Fruit fly (Drosophila melanogaster) whole organism, prepupa: ENCODE results near the gene Notum.

ENCODE experiments used
- CG10631 ChIP-seq: fragments of 200-800 bp; sonication (Bioruptor generic); optimal IDR thresholded peaks from 2 replicates; lab custom pipeline; 2016; ENCODE audit warnings: missing biosample characterization, missing genetic modification characterization
- CG11294 ChIP-seq: fragments of 200-800 bp; sonication (Bioruptor generic); IDR thresholded peaks from 2 replicates; pipeline ENCODE4 v1.3.6; 2022; ENCODE audit warnings: missing biosample characterization, missing genetic modification characterization
- CG11762 ChIP-seq: fragments of 200-800 bp; sonication (Bioruptor generic); optimal IDR thresholded peaks from 3 replicates; lab custom pipeline; 2016; ENCODE audit warnings: missing biosample characterization, missing genetic modification characterization; ENCODE audit not compliant: insufficient read depth
- CG15336 ChIP-seq: fragments of 200-800 bp; sonication (Bioruptor generic); IDR thresholded peaks from 2 replicates; pipeline ENCODE4 v1.3.6; 2022; ENCODE audit warnings: missing biosample characterization, missing genetic modification characterization
- CG31627 ChIP-seq: fragments of 200-800 bp; sonication (Bioruptor generic); optimal IDR thresholded peaks from 3 replicates; lab custom pipeline; 2016; ENCODE audit warnings: missing biosample characterization, missing genetic modification characterization
- CG32006 ChIP-seq: fragments of 200-800 bp; sonication (Bioruptor generic); optimal IDR thresholded peaks from 3 replicates; lab custom pipeline; 2017; ENCODE audit warnings: missing biosample characterization, mild to moderate bottlenecking, missing genetic modification characterization
- CG3919 ChIP-seq: fragments of 200-800 bp; sonication (Bioruptor generic); optimal IDR thresholded peaks from 3 replicates; lab custom pipeline; 2016; ENCODE audit warnings: missing biosample characterization, missing genetic modification characterization
- CG4318 ChIP-seq: fragments of 200-800 bp; sonication (Bioruptor generic); optimal IDR thresholded peaks from 3 replicates; lab custom pipeline; 2017; ENCODE audit warnings: missing biosample characterization, mild to moderate bottlenecking, missing genetic modification characterization
- CG6163 ChIP-seq: fragments of 200-800 bp; sonication (Bioruptor generic); IDR thresholded peaks from 3 replicates; pipeline ENCODE4 v1.3.6; 2022; ENCODE audit warnings: missing biosample characterization, missing genetic modification characterization
- CG6276 ChIP-seq: fragments of 200-800 bp; sonication (Bioruptor generic); optimal IDR thresholded peaks from 2 replicates; lab custom pipeline; 2017; ENCODE audit warnings: missing biosample characterization, mild to moderate bottlenecking, missing genetic modification characterization
- CG6792 ChIP-seq: fragments of 200-800 bp; sonication (Bioruptor generic); optimal IDR thresholded peaks from 3 replicates; lab custom pipeline; 2016; ENCODE audit warnings: missing biosample characterization, missing genetic modification characterization
- CG6808 ChIP-seq: fragments of 200-800 bp; sonication (Bioruptor generic); optimal IDR thresholded peaks from 3 replicates; lab custom pipeline; 2017; ENCODE audit warnings: missing biosample characterization, missing genetic modification characterization, mild to moderate bottlenecking, moderate library complexity, missing genetic modification reagents
- CG7368 ChIP-seq: fragments of 200-800 bp; sonication (Bioruptor generic); optimal IDR thresholded peaks from 3 replicates; lab custom pipeline; 2016; ENCODE audit warnings: missing biosample characterization, missing genetic modification characterization
- CG8119 ChIP-seq: fragments of 200-800 bp; sonication (Bioruptor generic); IDR thresholded peaks from 3 replicates; pipeline ENCODE4 v1.3.6; 2022; ENCODE audit warnings: missing biosample characterization, missing genetic modification characterization
- CG8632 ChIP-seq: fragments of 200-800 bp; sonication (Bioruptor generic); optimal IDR thresholded peaks from 3 replicates; lab custom pipeline; 2016; ENCODE audit warnings: missing biosample characterization, missing genetic modification characterization
- CG9139 ChIP-seq: fragments of 200-800 bp; sonication (Bioruptor generic); optimal IDR thresholded peaks from 3 replicates; lab custom pipeline; 2017; ENCODE audit warnings: missing biosample characterization, mild to moderate bottlenecking, missing genetic modification characterization
- Eip75B ChIP-seq: fragments of 200-800 bp; sonication (Bioruptor generic); optimal IDR thresholded peaks from 3 replicates; lab custom pipeline; 2016; ENCODE audit warnings: missing biosample characterization, missing genetic modification characterization
- Eip78C ChIP-seq: fragments of 200-800 bp; sonication (Bioruptor generic); peaks from one replicate; lab custom pipeline; 2016; ENCODE audit warnings: missing biosample characterization, missing genetic modification characterization
- Ets21C ChIP-seq: fragments of 200-800 bp; sonication (Bioruptor generic); optimal IDR thresholded peaks from 3 replicates; lab custom pipeline; 2016; ENCODE audit warnings: missing biosample characterization, missing genetic modification characterization
- Ets96B ChIP-seq: fragments of 200-800 bp; optimal IDR thresholded peaks from 2 replicates; lab custom pipeline; 2019; ENCODE audit warnings: missing biosample characterization, mild to moderate bottlenecking, missing genetic modification characterization, moderate library complexity
- Gug ChIP-seq: fragments of 200-800 bp; sonication (Bioruptor generic); IDR thresholded peaks from 2 replicates; pipeline ENCODE4 v1.3.6; 2022; ENCODE audit warnings: missing biosample characterization, missing genetic modification characterization
- Hr38 ChIP-seq: sonication (Bioruptor generic); optimal IDR thresholded peaks from 2 replicates; lab custom pipeline; 2016; ENCODE audit warnings: missing biosample characterization, missing genetic modification characterization
- Hr39 ChIP-seq: fragments of 200-800 bp; sonication (Bioruptor generic); optimal IDR thresholded peaks from 2 replicates; lab custom pipeline; 2016; ENCODE audit warnings: missing biosample characterization, missing genetic modification characterization
- Lpt ChIP-seq: fragments of 200-800 bp; sonication (Bioruptor generic); optimal IDR thresholded peaks from 3 replicates; lab custom pipeline; 2016; ENCODE audit warnings: missing biosample characterization, missing genetic modification characterization
- Met ChIP-seq: fragments of 200-800 bp; sonication (Bioruptor generic); optimal IDR thresholded peaks from 3 replicates; lab custom pipeline; 2016; ENCODE audit warnings: missing biosample characterization, missing genetic modification characterization
- OdsH ChIP-seq: fragments of 200-800 bp; sonication (Bioruptor generic); optimal IDR thresholded peaks from 3 replicates; lab custom pipeline; 2016; ENCODE audit warnings: missing biosample characterization, missing genetic modification characterization
- Sox102F ChIP-seq: fragments of 200-800 bp; sonication (Bioruptor generic); optimal IDR thresholded peaks from 2 replicates; lab custom pipeline; 2016; ENCODE audit warnings: missing biosample characterization, mild to moderate bottlenecking, missing genetic modification characterization
- Sox14 ChIP-seq: fragments of 200-800 bp; sonication (Bioruptor generic); optimal IDR thresholded peaks from 3 replicates; lab custom pipeline; 2016; ENCODE audit warnings: missing biosample characterization, missing genetic modification characterization
- achi ChIP-seq: fragments of 200-800 bp; sonication (Bioruptor generic); optimal IDR thresholded peaks from 3 replicates; lab custom pipeline; 2016; ENCODE audit warnings: missing biosample characterization, missing genetic modification characterization
- acj6 ChIP-seq: fragments of 200-800 bp; sonication (Bioruptor generic); optimal IDR thresholded peaks from 3 replicates; lab custom pipeline; 2016; ENCODE audit warnings: missing biosample characterization, missing genetic modification characterization
- cyc ChIP-seq: fragments of 200-800 bp; sonication (Bioruptor generic); optimal IDR thresholded peaks from 3 replicates; lab custom pipeline; 2016; ENCODE audit warnings: missing biosample characterization, missing genetic modification characterization
- dac ChIP-seq: fragments of 200-800 bp; sonication (Bioruptor generic); optimal IDR thresholded peaks from 2 replicates; lab custom pipeline; 2017; ENCODE audit warnings: missing biosample characterization, mild to moderate bottlenecking, missing genetic modification characterization
- dsx ChIP-seq: fragments of 200-800 bp; optimal IDR thresholded peaks from 3 replicates; lab custom pipeline; 2019; ENCODE audit warnings: missing biosample characterization, mild to moderate bottlenecking, missing genetic modification characterization, moderate library complexity; ENCODE audit not compliant: poor library complexity, severe bottlenecking
- eg ChIP-seq: fragments of 200-800 bp; sonication (Bioruptor generic); IDR thresholded peaks from 3 replicates; pipeline ENCODE4 v1.3.6; 2022; ENCODE audit warnings: missing biosample characterization, missing genetic modification characterization
- fd59A ChIP-seq: fragments of 200-800 bp; sonication (Bioruptor generic); optimal IDR thresholded peaks from 2 replicates; lab custom pipeline; 2017; ENCODE audit warnings: missing biosample characterization, mild to moderate bottlenecking, missing genetic modification characterization, missing genetic modification reagents
- fd85E ChIP-seq: fragments of 200-800 bp; sonication (Bioruptor generic); optimal IDR thresholded peaks from 3 replicates; lab custom pipeline; 2016; ENCODE audit warnings: missing biosample characterization, missing genetic modification characterization
- fkh ChIP-seq: fragments of 200-800 bp; sonication (Bioruptor generic); optimal IDR thresholded peaks from 3 replicates; lab custom pipeline; 2017; ENCODE audit warnings: missing biosample characterization, mild to moderate bottlenecking, missing genetic modification characterization, moderate library complexity
- lz ChIP-seq: fragments of 200-800 bp; sonication (Bioruptor generic); optimal IDR thresholded peaks from 3 replicates; lab custom pipeline; 2016; ENCODE audit warnings: missing biosample characterization, missing genetic modification characterization
- net ChIP-seq: fragments of 200-800 bp; sonication (Bioruptor generic); optimal IDR thresholded peaks from 3 replicates; lab custom pipeline; 2016; ENCODE audit warnings: missing biosample characterization, missing genetic modification characterization
- pdm3 ChIP-seq: fragments of 200-800 bp; sonication (Bioruptor generic); optimal IDR thresholded peaks from 3 replicates; lab custom pipeline; 2016; ENCODE audit warnings: missing biosample characterization, missing genetic modification characterization
- salr ChIP-seq, 2 experiments: fragments of 200-800 bp; sonication (Bioruptor generic); optimal IDR thresholded peaks; 3 replicates each; lab custom pipeline; 2016 to 2018; ENCODE audit warnings: missing biosample characterization in 2 of 2, missing genetic modification characterization in 2 of 2, mild to moderate bottlenecking in 1 of 2
- spab ChIP-seq: fragments of 200-800 bp; sonication (Bioruptor generic); optimal IDR thresholded peaks from 2 replicates; lab custom pipeline; 2017; ENCODE audit warnings: missing biosample characterization, mild to moderate bottlenecking, missing genetic modification characterization, missing genetic modification reagents
- ss ChIP-seq, 2 experiments: fragments of 200-800 bp; sonication (Bioruptor generic); optimal IDR thresholded peaks; 2 replicates in 1 of 2; 3 replicates in 1 of 2; lab custom pipeline; 2017 to 2018; ENCODE audit warnings: mild to moderate bottlenecking in 2 of 2, missing biosample characterization in 2 of 2, missing genetic modification characterization in 2 of 2, moderate library complexity in 1 of 2
- svp ChIP-seq: fragments of 200-800 bp; sonication (Bioruptor generic); peaks from one replicate; lab custom pipeline; 2016; ENCODE audit warnings: missing biosample characterization, missing genetic modification characterization
- vri ChIP-seq: fragments of 200-800 bp; sonication (Bioruptor generic); optimal IDR thresholded peaks from 3 replicates; lab custom pipeline; 2016; ENCODE audit warnings: missing biosample characterization, mild to moderate bottlenecking, missing genetic modification characterization

Notum gene

DNA sequence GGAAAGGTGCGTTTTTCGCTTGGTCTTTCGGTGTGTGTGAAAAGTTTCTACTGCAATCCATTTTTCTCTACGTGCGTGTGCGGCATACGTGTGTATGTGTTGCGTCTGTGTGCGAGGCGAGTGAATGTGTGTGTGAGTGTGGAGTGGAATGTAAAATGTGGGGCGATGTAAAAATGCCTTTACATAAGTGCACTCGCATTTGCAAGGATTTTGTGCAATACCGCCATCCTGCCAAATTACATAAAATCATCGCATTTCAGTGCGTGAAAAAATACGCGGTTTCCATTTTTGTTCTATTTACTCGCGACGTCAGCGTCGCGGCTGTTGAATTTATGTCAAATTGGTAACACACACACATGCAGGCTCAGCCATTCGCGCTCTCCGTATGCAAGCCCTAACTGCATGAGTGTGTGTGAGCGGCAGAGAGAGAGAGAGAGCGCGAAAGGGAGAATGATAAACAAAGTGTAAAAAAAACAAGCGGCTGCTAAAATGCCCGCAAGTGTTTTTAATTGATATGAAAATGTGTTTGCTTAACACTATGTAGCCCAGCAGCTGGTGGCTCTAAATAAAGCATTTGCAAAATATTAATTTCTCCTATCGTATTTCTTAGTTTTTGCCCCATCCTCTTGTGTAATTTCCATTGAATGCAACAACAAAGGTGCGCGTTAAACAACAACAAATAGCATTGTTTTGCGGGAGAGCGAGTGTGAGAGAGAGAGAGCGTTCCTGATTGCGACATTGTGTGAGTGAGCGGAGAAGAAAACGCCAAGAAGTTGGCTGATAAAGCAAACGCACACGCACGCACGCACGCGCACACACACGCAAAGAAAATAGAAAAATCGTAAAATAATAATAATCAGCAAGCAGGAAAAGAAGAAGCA is 29.1 kb downstream of the Notum start:
- TF ChIP-seq salr (GFP tag; optimal IDR thresholded peaks at IDR 0.05; lab: Kevin White, UChicago) (peak in 1 of 2 experiments; percentile 56), CG9139 (GFP tag; lab: Kevin White, UChicago) (peak; percentile 9), OdsH (GFP tag; lab: Kevin White, UChicago) (no peak), eg (GFP tag; lab: Robert Waterston, UW) (0 out of 3 replicates have a peak, but pooled peaks have one; percentile 3), spab (peak; percentile 31), CG6163 (GFP tag; lab: Robert Waterston, UW) (peak; percentile 60; the same call in 2 of the 3 replicates), CG6276 (GFP tag; lab: Kevin White, UChicago) (peak; percentile 2), Eip78C (GFP tag; lab: Kevin White, UChicago) (peak; percentile 28), CG32006 (GFP tag; lab: Kevin White, UChicago) (peak; percentile 32), CG11762 (GFP tag; lab: Kevin White, UChicago) (no peak), CG8632 (no peak), CG8119 (GFP tag; lab: Robert Waterston, UW) (peak; percentile 42; the same call in 2 of the 3 replicates), Sox102F (peak; percentile 27), vri (GFP tag; lab: Kevin White, UChicago) (peak; percentile 63), Sox14 (GFP tag; lab: Kevin White, UChicago) (peak; percentile 48), Hr38 (GFP tag; lab: Kevin White, UChicago) (no peak), CG31627 (GFP tag; lab: Kevin White, UChicago) (no peak), CG7368 (no peak), Lpt (no peak), svp (GFP tag; lab: Kevin White, UChicago) (no peak), fkh (GFP tag; lab: Kevin White, UChicago) (peak; percentile 91), CG11294 (GFP tag; lab: Robert Waterston, UW) (no peak), CG4318 (GFP tag; lab: Kevin White, UChicago) (no peak), achi (GFP tag; lab: Kevin White, UChicago) (no peak), CG6792 (GFP tag; lab: Kevin White, UChicago) (no peak), dsx (GFP tag; lab: Kevin White, UChicago) (peak; percentile 62), CG10631 (no peak), Ets21C (no peak), fd85E (GFP tag; lab: Kevin White, UChicago) (peak; percentile 18), CG6808 (GFP tag; lab: Kevin White, UChicago) (peak; percentile 18), cyc (no peak), fd59A (no peak), Gug (GFP tag; lab: Robert Waterston, UW) (no peak), net (GFP tag; lab: Kevin White, UChicago) (no peak), Ets96B (tag; lab: Kevin White, UChicago) (no peak), ss (GFP tag; optimal IDR thresholded peaks at IDR 0.05; lab: Kevin White, UChicago) (peak; percentile 23 to 53), Met (GFP tag; lab: Kevin White, UChicago) (no peak)

DNA sequence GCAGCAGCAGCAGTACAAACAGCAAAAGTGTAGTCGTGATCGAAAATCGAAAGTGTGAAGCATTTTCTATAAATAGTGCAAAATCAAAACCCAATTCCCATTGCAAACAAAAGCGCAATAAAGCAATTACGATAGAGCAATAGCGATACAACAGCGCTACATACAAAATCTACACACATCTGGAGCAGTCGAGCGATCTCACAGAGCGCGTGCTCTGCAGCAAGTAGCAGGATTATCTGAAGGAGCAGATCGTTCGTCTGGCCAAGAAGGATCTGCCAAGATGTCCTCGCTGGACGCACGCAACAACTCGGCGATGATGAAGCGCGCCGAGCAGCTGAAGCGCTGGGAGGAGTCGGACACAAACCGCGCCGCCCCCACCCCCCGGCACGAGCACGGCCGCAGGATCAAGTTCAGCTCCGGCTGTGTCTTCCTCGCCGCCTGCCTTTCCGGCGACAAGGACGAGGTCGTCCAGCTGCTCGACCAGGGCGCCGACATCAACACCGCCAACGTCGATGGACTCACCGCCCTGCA is 29.8 kb downstream of the Notum start:
- TF ChIP-seq vri (GFP tag; lab: Kevin White, UChicago), result no peak

DNA sequence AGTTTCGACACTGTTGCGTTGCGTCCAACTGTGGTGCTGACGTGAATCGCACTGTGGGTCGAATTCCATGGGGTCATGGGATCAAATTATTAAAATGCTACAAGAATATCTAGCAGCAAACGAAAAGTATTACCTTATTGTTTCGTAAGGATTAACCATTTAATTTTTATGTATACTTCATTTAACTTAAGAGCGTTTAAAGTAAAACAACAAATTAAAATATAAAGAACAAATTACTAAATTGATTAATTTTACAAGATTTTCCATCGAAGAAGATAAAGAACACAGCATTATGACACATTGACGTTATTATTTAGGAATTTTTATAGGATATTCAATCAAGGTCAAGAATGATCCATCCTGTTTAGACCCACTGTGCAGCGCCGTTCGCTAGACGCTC is 30.8 kb downstream of the Notum start:
- TF ChIP-seq acj6 (GFP tag; lab: Kevin White, UChicago) (peak; percentile 25), lz (GFP tag; lab: Kevin White, UChicago) (peak; percentile 4), net (GFP tag; lab: Kevin White, UChicago) (peak; percentile 49), dac (GFP tag; lab: Kevin White, UChicago) (no peak), CG8119 (GFP tag; lab: Robert Waterston, UW) (peak; percentile 71; the same call in 2 of the 3 replicates), CG3919 (peak; percentile 10), Hr39 (GFP tag; lab: Kevin White, UChicago) (peak; percentile 16), CG31627 (GFP tag; lab: Kevin White, UChicago) (peak; percentile 23), Eip75B (GFP tag; lab: Kevin White, UChicago) (no peak), Met (GFP tag; lab: Kevin White, UChicago) (peak; percentile 11), Eip78C (GFP tag; lab: Kevin White, UChicago) (peak; percentile 71), Ets96B (tag; lab: Kevin White, UChicago) (peak; percentile 6), ss (GFP tag; optimal IDR thresholded peaks at IDR 0.05; lab: Kevin White, UChicago) (no peak), CG6276 (GFP tag; lab: Kevin White, UChicago) (peak; percentile 42), pdm3 (GFP tag; lab: Kevin White, UChicago) (peak; percentile 34), svp (GFP tag; lab: Kevin White, UChicago) (peak; percentile 61), CG4318 (GFP tag; lab: Kevin White, UChicago) (peak; percentile 9), spab (no peak), CG15336 (GFP tag; lab: Robert Waterston, UW) (peak; percentile 71), Gug (GFP tag; lab: Robert Waterston, UW) (no peak; the same call in 1 of the 2 replicates)
